Fruit fly (Drosophila melanogaster) whole organism, embryonic: ENCODE measurements around the gene CG13455.

Experiments used
- ATbp ChIP-seq: fragments of 200-800 bp; sonication (Bioruptor generic); optimal IDR thresholded peaks from 2 replicates; lab custom pipeline; 2017; ENCODE audit warnings: missing biosample characterization, mild to moderate bottlenecking, missing genetic modification characterization, missing genetic modification reagents
- Antp ChIP-seq: fragments of 200-800 bp; sonication (Bioruptor generic); optimal IDR thresholded peaks from 3 replicates; lab custom pipeline; 2016; ENCODE audit warnings: missing biosample characterization, missing genetic modification characterization
- BtbVII ChIP-seq: fragments of 200-800 bp; sonication (Bioruptor generic); optimal IDR thresholded peaks from 3 replicates; lab custom pipeline; 2017; ENCODE audit warnings: missing biosample characterization, mild to moderate bottlenecking, missing genetic modification characterization
- CG1024 ChIP-seq: fragments of 200-800 bp; sonication (Bioruptor generic); IDR thresholded peaks from 2 replicates; pipeline ENCODE4 v1.3.6; 2022; ENCODE audit warnings: missing biosample characterization, missing genetic modification characterization
- CG10431 ChIP-seq: fragments of 200-800 bp; sonication (Bioruptor generic); optimal IDR thresholded peaks from 3 replicates; lab custom pipeline; 2018; ENCODE audit warnings: missing biosample characterization, mild to moderate bottlenecking, missing genetic modification characterization
- CG13296 ChIP-seq: fragments of 200-800 bp; sonication (Bioruptor generic); optimal IDR thresholded peaks from 3 replicates; lab custom pipeline; 2018; ENCODE audit warnings: missing biosample characterization, mild to moderate bottlenecking, missing genetic modification characterization
- CG15011 ChIP-seq: fragments of 200-800 bp; sonication (Bioruptor generic); optimal IDR thresholded peaks from 3 replicates; lab custom pipeline; 2018; ENCODE audit warnings: missing biosample characterization, mild to moderate bottlenecking, missing genetic modification characterization
- CG1603 ChIP-seq: fragments of 200-800 bp; sonication (Bioruptor generic); optimal IDR thresholded peaks from 2 replicates; lab custom pipeline; 2019; ENCODE audit warnings: missing biosample characterization, mild to moderate bottlenecking, missing genetic modification characterization, moderate library complexity
- CG17361 ChIP-seq: fragments of 200-800 bp; sonication (Bioruptor generic); IDR thresholded peaks from 3 replicates; pipeline ENCODE4 v1.3.6; 2022; ENCODE audit warnings: missing biosample characterization, missing genetic modification characterization
- CG1832 ChIP-seq: fragments of 200-800 bp; sonication (Bioruptor generic); optimal IDR thresholded peaks from 2 replicates; lab custom pipeline; 2017; ENCODE audit warnings: missing biosample characterization, mild to moderate bottlenecking, missing genetic modification characterization, inconsistent platforms
- CG2889 ChIP-seq: fragments of 200-800 bp; sonication (Bioruptor generic); IDR thresholded peaks from 3 replicates; pipeline ENCODE4 v1.3.6; 2022; ENCODE audit warnings: missing biosample characterization, missing genetic modification characterization
- CG3163 ChIP-seq: fragments of 200-800 bp; sonication (Bioruptor generic); optimal IDR thresholded peaks from 3 replicates; lab custom pipeline; 2016; ENCODE audit warnings: missing biosample characterization, missing genetic modification characterization
- CG33213 ChIP-seq: fragments of 200-800 bp; sonication (Bioruptor generic); optimal IDR thresholded peaks from 3 replicates; lab custom pipeline; 2016; ENCODE audit warnings: missing biosample characterization, missing genetic modification characterization
- CG33557 ChIP-seq: fragments of 200-800 bp; sonication (Bioruptor generic); optimal IDR thresholded peaks from 2 replicates; lab custom pipeline; 2019; ENCODE audit warnings: missing biosample characterization, mild to moderate bottlenecking, missing genetic modification characterization, moderate library complexity
- CG4820 ChIP-seq: fragments of 200-800 bp; sonication (Bioruptor generic); optimal IDR thresholded peaks from 3 replicates; lab custom pipeline; 2016; ENCODE audit warnings: missing biosample characterization, missing genetic modification characterization
- CG7556 ChIP-seq: fragments of 200-800 bp; sonication (Bioruptor generic); optimal IDR thresholded peaks from 2 replicates; lab custom pipeline; 2017; ENCODE audit warnings: missing biosample characterization, mild to moderate bottlenecking, missing genetic modification characterization
- CG8478 ChIP-seq: fragments of >200 bp; optimal IDR thresholded peaks from 2 replicates; lab custom pipeline; 2018
- CG9215 ChIP-seq: fragments of 200-800 bp; sonication (Bioruptor generic); IDR thresholded peaks from 2 replicates; pipeline ENCODE4 v1.3.6; 2022; ENCODE audit warnings: missing biosample characterization, missing genetic modification characterization
- CoRest ChIP-seq: fragments of 200-800 bp; sonication (Bioruptor generic); optimal IDR thresholded peaks from 3 replicates; lab custom pipeline; 2018; ENCODE audit warnings: missing biosample characterization, mild to moderate bottlenecking, missing genetic modification characterization, moderate library complexity
- Deaf1 ChIP-seq: fragments of 200-800 bp; optimal IDR thresholded peaks from 3 replicates; lab custom pipeline; 2019; ENCODE audit warnings: missing biosample characterization, mild to moderate bottlenecking, missing genetic modification characterization, moderate library complexity
- Doc3 ChIP-seq: fragments of 200-800 bp; sonication (Bioruptor generic); IDR thresholded peaks from 3 replicates; pipeline ENCODE4 v1.3.6; 2022; ENCODE audit warnings: missing biosample characterization, missing genetic modification characterization; ENCODE audit not compliant: partially characterized antibody
- Dp ChIP-seq: fragments of 200-800 bp; sonication (Bioruptor generic); optimal IDR thresholded peaks from 2 replicates; lab custom pipeline; 2018; ENCODE audit warnings: missing biosample characterization, mild to moderate bottlenecking, missing genetic modification characterization, moderate library complexity
- Drgx ChIP-seq: fragments of 200-800 bp; sonication (Bioruptor generic); IDR thresholded peaks from 2 replicates; pipeline ENCODE4 v1.3.6; 2022; ENCODE audit warnings: missing biosample characterization, missing genetic modification characterization
- Gsc ChIP-seq: fragments of 200-800 bp; sonication (Bioruptor generic); IDR thresholded peaks from 2 replicates; pipeline ENCODE4 v1.3.6; 2022; ENCODE audit warnings: missing biosample characterization, missing genetic modification characterization
- Gug ChIP-seq: fragments of 200-800 bp; sonication (Bioruptor generic); IDR thresholded peaks from 4 replicates; pipeline ENCODE4 v1.3.6; 2022; ENCODE audit warnings: missing biosample characterization, missing genetic modification characterization
- HmgZ ChIP-seq: fragments of 200-800 bp; sonication (Bioruptor generic); optimal IDR thresholded peaks from 2 replicates; lab custom pipeline; 2018; ENCODE audit warnings: missing biosample characterization, mild to moderate bottlenecking, missing genetic modification characterization
- Hmx ChIP-seq: fragments of 200-800 bp; sonication (Bioruptor generic); optimal IDR thresholded peaks from 2 replicates; lab custom pipeline; 2016; ENCODE audit warnings: missing biosample characterization, missing genetic modification characterization
- Hr3 ChIP-seq: fragments of 200-800 bp; sonication (Bioruptor generic); optimal IDR thresholded peaks from 3 replicates; lab custom pipeline; 2016; ENCODE audit warnings: missing biosample characterization, missing genetic modification characterization
- Med ChIP-seq: fragments of 200-800 bp; sonication (Bioruptor generic); peaks from one replicate; lab custom pipeline; 2016; ENCODE audit warnings: missing biosample characterization, missing genetic modification characterization, mild to moderate bottlenecking, inconsistent platforms, moderate library complexity
- Neu2 ChIP-seq: fragments of 200-800 bp; sonication (Bioruptor generic); optimal IDR thresholded peaks from 3 replicates; lab custom pipeline; 2016; ENCODE audit warnings: missing biosample characterization, missing genetic modification characterization, borderline replicate concordance
- Oaz ChIP-seq: fragments of 200-800 bp; sonication (Bioruptor generic); IDR thresholded peaks from 2 replicates; pipeline ENCODE4 v1.3.6; 2022; ENCODE audit warnings: missing biosample characterization, missing genetic modification characterization
- aop ChIP-seq: fragments of 200-800 bp; sonication (Bioruptor generic); IDR thresholded peaks from 2 replicates; pipeline ENCODE4 v1.3.6; 2022; ENCODE audit warnings: missing biosample characterization, missing genetic modification characterization
- ap ChIP-seq: fragments of 200-800 bp; sonication (Bioruptor generic); IDR thresholded peaks from 2 replicates; pipeline ENCODE4 v1.3.6; 2022; ENCODE audit warnings: missing biosample characterization, missing genetic modification characterization
- ash1 ChIP-seq: fragments of 200-800 bp; sonication (Bioruptor generic); optimal IDR thresholded peaks from 2 replicates; lab custom pipeline; 2018; ENCODE audit warnings: missing biosample characterization, mild to moderate bottlenecking, missing genetic modification characterization
- bab2 ChIP-seq: fragments of 200-800 bp; sonication (Bioruptor generic); optimal IDR thresholded peaks from 2 replicates; lab custom pipeline; 2016; ENCODE audit warnings: missing biosample characterization, missing genetic modification characterization
- dpn ChIP-seq, 2 experiments: fragments of 200-800 bp; sonication (Bioruptor generic); optimal IDR thresholded peaks; 3 replicates each; lab custom pipeline; 2016; ENCODE audit warnings: missing biosample characterization in 2 of 2, missing genetic modification characterization in 2 of 2
- dysf ChIP-seq: fragments of 200-800 bp; sonication (Bioruptor generic); IDR thresholded peaks from 3 replicates; pipeline ENCODE4 v1.3.6; 2022; ENCODE audit warnings: missing biosample characterization, missing genetic modification characterization
- grn ChIP-seq: fragments of 200-800 bp; sonication (Bioruptor generic); optimal IDR thresholded peaks from 3 replicates; lab custom pipeline; 2017; ENCODE audit warnings: missing biosample characterization, missing genetic modification characterization
- her ChIP-seq: fragments of 200-800 bp; sonication (Bioruptor generic); optimal IDR thresholded peaks from 2 replicates; lab custom pipeline; 2016; ENCODE audit warnings: missing biosample characterization, missing genetic modification characterization
- hth ChIP-seq: fragments of >200 bp; optimal IDR thresholded peaks from 2 replicates; lab custom pipeline; 2017; ENCODE audit warnings: inconsistent platforms
- insv ChIP-seq, 2 experiments: fragments of 200-800 bp; sonication (Bioruptor generic); optimal IDR thresholded peaks; 3 replicates each; lab custom pipeline; 2016 to 2018; ENCODE audit warnings: missing biosample characterization in 2 of 2, missing genetic modification characterization in 2 of 2
- kay ChIP-seq: fragments of 200-800 bp; sonication (Bioruptor generic); optimal IDR thresholded peaks from 2 replicates; lab custom pipeline; 2016; ENCODE audit warnings: missing biosample characterization, missing genetic modification characterization
- lilli ChIP-seq: fragments of 200-800 bp; sonication (Bioruptor generic); optimal IDR thresholded peaks from 3 replicates; lab custom pipeline; 2016; ENCODE audit warnings: missing biosample characterization, missing genetic modification characterization
- mirr ChIP-seq: fragments of 200-800 bp; sonication (Bioruptor generic); optimal IDR thresholded peaks from 3 replicates; lab custom pipeline; 2018; ENCODE audit warnings: missing biosample characterization, mild to moderate bottlenecking, missing genetic modification characterization
- nom ChIP-seq: fragments of 200-800 bp; sonication (Bioruptor generic); optimal IDR thresholded peaks from 2 replicates; lab custom pipeline; 2017; ENCODE audit warnings: missing biosample characterization, missing genetic modification characterization, mild to moderate bottlenecking, moderate library complexity, missing genetic modification reagents
- pho ChIP-seq: fragments of 200-800 bp; sonication (Bioruptor generic); optimal IDR thresholded peaks from 2 replicates; lab custom pipeline; 2016; ENCODE audit warnings: missing biosample characterization, missing genetic modification characterization
- pum ChIP-seq: fragments of 200-800 bp; sonication (Bioruptor generic); optimal IDR thresholded peaks from 2 replicates; lab custom pipeline; 2016; ENCODE audit warnings: missing biosample characterization, missing genetic modification characterization
- ro ChIP-seq: fragments of 200-800 bp; sonication (Bioruptor generic); IDR thresholded peaks from 2 replicates; pipeline ENCODE4 v1.3.6; 2022; ENCODE audit warnings: missing biosample characterization, missing genetic modification characterization
- tll ChIP-seq, 2 experiments: fragments of 200-800 bp in 1 of 2; fragments of >200 bp in 1 of 2; sonication (Bioruptor generic) in 1 of 2; optimal IDR thresholded peaks; 2 replicates each; lab custom pipeline; 2017 to 2019; ENCODE audit warnings: missing biosample characterization in 2 of 2, missing genetic modification characterization in 2 of 2, mild to moderate bottlenecking in 1 of 2, moderate library complexity in 1 of 2
- vfl ChIP-seq: fragments of 200-800 bp; sonication (Bioruptor generic); optimal IDR thresholded peaks from 2 replicates; lab custom pipeline; 2016; ENCODE audit warnings: missing biosample characterization, missing genetic modification characterization
- wdn ChIP-seq: fragments of 200-800 bp; sonication (Bioruptor generic); IDR thresholded peaks from 2 replicates; pipeline ENCODE4 v1.3.6; 2022; ENCODE audit warnings: missing biosample characterization, missing genetic modification characterization

Gene CG13455

DNA sequence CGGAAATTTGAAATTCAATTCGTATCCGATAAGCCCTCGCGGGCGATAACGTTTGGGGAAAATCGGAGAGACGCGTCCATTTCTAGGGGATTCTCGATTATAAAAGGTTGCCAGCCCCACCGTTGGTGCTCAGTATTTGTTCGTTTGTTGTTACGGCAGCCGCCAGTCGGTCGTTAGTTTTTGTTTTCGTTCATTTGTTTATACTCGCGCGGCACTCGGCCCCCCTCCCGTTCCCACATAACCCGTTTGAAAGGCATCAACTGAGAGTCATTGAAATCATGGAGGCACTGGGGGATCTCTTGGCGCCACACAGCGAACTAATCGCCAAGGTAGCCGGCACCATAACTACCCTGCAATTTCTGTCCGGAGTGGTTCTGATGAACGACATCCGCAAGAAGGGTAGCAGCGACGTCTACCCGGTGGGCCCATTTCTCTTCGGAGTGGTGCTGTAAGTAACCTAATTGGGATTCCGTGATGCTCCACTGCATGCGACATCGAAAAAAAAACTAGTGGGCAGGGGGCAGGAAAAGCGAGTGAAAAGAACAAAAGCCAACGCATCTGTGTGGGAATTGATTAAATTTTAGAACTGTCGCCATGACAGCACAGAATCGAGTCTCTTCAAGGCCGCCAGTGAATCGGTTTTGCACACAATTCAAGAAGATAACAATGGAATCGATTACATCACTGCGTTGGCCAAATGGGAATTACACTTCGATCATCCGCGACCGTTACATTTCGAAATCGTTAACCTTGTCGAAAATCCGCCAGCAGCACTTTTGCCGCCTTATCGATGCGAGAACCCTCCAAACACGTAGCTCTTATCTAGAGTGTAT, 4.7 kb downstream of the CG13455 start, which contains the start of gene CG7272 (continued):
- TF ChIP-seq ap = no peak
- no peak for TF ChIP-seq CG10431
- TF ChIP-seq lilli (GFP tag; lab: Kevin White, UChicago) = peak; percentile 37
- TF ChIP-seq CG33557 = no peak
- TF ChIP-seq CG3163 = peak; percentile 34
- TF ChIP-seq tll (GFP tag; optimal IDR thresholded peaks at IDR 0.05; lab: Kevin White, UChicago) = no peak
- TF ChIP-seq hth (lab: Kevin White, UChicago) = no peak
- no peak for TF ChIP-seq her
- TF ChIP-seq Med (GFP tag; lab: Kevin White, UChicago) = peak; percentile 88
- no peak for TF ChIP-seq Doc3 (GFP tag; lab: Robert Waterston, UW)
- TF ChIP-seq Hr3 (GFP tag; lab: Kevin White, UChicago) = no peak
- TF ChIP-seq CG9215 (GFP tag; lab: Robert Waterston, UW) = no peak
- peak; percentile 39 for TF ChIP-seq CG1603
- TF ChIP-seq Dp = peak; percentile 92
- no peak for TF ChIP-seq CG33213
- TF ChIP-seq CG13296 (GFP tag; lab: Kevin White, UChicago) = peak; percentile 34
- TF ChIP-seq grn (GFP tag; lab: Kevin White, UChicago) = peak; percentile 14
- no peak for TF ChIP-seq CG15011
- peak; percentile 72 for TF ChIP-seq Deaf1 (tag; lab: Kevin White, UChicago)
- no peak for TF ChIP-seq vfl (GFP tag; lab: Kevin White, UChicago)
- 0 out of 3 replicates have a peak, but pooled peaks have one; percentile 32 for TF ChIP-seq dysf
- TF ChIP-seq ro = no peak
- no peak for TF ChIP-seq wdn (GFP tag; lab: Robert Waterston, UW)
- TF ChIP-seq Oaz (GFP tag; lab: Robert Waterston, UW) = no peak
- TF ChIP-seq CG4820 (GFP tag; lab: Kevin White, UChicago) = no peak
- TF ChIP-seq kay = no peak
- TF ChIP-seq CG17361 (GFP tag; lab: Robert Waterston, UW) = no peak
- TF ChIP-seq Hmx = no peak
- TF ChIP-seq ash1 (GFP tag; lab: Kevin White, UChicago) = no peak
- TF ChIP-seq Antp (GFP tag; lab: Kevin White, UChicago) = peak; percentile 6
- TF ChIP-seq CG1832 = no peak
- no peak for TF ChIP-seq CG7556 (GFP tag; lab: Kevin White, UChicago)
- TF ChIP-seq BtbVII (GFP tag; lab: Kevin White, UChicago) = no peak
- TF ChIP-seq Gug (GFP tag; lab: Robert Waterston, UW) = no peak
- TF ChIP-seq dpn (GFP tag; optimal IDR thresholded peaks at IDR 0.05; lab: Kevin White, UChicago) = no peak
- peak; percentile 15; the same call in 1 of the 2 replicates for TF ChIP-seq Drgx (GFP tag; lab: Robert Waterston, UW)
- TF ChIP-seq insv (GFP tag; optimal IDR thresholded peaks at IDR 0.05; lab: Kevin White, UChicago) = no peak
- peak; percentile 8 for TF ChIP-seq bab2 (GFP tag; lab: Kevin White, UChicago)
- peak; percentile 9 for TF ChIP-seq CoRest (tag; lab: Kevin White, UChicago)
- peak; percentile 65 for TF ChIP-seq mirr (GFP tag; lab: Kevin White, UChicago)
- peak; percentile 23 for TF ChIP-seq nom
- no peak for TF ChIP-seq pum (GFP tag; lab: Kevin White, UChicago)
- peak; percentile 65 for TF ChIP-seq HmgZ (tag; lab: Kevin White, UChicago)
- no peak for TF ChIP-seq CG1024
- no peak for TF ChIP-seq aop
- no peak for TF ChIP-seq CG8478 (lab: Kevin White, UChicago)
- no peak for TF ChIP-seq Gsc (GFP tag; lab: Robert Waterston, UW)
- TF ChIP-seq ATbp (GFP tag; lab: Kevin White, UChicago) = peak; percentile 19
- no peak for TF ChIP-seq CG2889 (GFP tag; lab: Robert Waterston, UW)
- TF ChIP-seq Neu2 (GFP tag; lab: Kevin White, UChicago) = no peak
- peak; percentile 22 for TF ChIP-seq pho (GFP tag; lab: Kevin White, UChicago)
